Fruit fly (Drosophila melanogaster): Measurements from ENCODE around the gene EAChm.

EAChm gene

DNA sequence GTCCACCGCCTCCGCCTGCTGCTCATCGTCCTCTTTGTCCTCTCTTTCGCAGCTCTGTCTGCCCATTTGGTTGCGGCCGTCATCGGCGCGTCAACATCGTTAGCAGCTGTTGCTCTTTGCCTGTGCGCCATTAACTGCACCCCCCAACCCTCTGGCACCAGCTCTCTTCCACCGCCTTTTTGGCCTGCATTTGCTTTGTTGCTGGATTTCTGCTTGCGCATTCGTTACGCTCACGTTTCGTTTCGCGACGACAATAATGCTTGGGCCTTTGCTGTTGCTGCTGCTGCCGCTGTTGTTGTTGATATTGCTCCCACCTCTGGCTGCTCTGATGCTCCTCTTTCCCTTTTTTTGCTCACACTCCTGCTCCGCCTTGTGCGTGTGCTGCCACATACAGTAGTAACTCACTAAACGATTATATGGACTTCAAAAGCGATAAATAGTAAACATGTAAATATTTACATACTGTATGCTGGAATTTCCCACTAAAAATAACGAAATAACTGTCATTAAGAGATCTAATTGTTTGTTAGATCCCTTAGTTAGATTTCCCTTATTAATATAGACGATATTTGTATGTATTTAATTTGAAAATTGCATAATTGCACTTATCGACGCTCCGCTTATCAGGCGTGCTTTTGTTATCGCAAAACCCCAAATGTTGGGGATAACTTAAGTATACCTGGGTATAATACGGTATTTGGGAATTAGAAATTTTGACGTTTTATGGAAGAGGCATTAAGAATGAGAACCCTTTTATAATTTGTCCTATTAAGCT lies 47.2 kb downstream of the EAChm start:
- TF ChIP-seq sv (GFP tag; optimal IDR thresholded peaks at IDR 0.05) (no peak), sage (GFP tag; optimal IDR thresholded peaks at IDR 0.05) (no peak), OdsH (GFP tag; optimal IDR thresholded peaks at IDR 0.05) (no peak), CrebA (GFP tag; optimal IDR thresholded peaks at IDR 0.05; ENCODE audit: borderline replicate concordance) (no peak), Vsx2 (GFP tag; optimal IDR thresholded peaks at IDR 0.05; ENCODE audit: partially characterized antibody) (no peak), usp (GFP tag; optimal IDR thresholded peaks at IDR 0.05) (no peak), dmrt93B (GFP tag; optimal IDR thresholded peaks at IDR 0.05) (peak; percentile 15), Jra (GFP tag; optimal IDR thresholded peaks at IDR 0.05) (peak; percentile 2), dsf (GFP tag; optimal IDR thresholded peaks at IDR 0.05; ENCODE audit: borderline replicate concordance) (no peak), Abd-B (GFP tag; optimal IDR thresholded peaks at IDR 0.05) (no peak), br (GFP tag; optimal IDR thresholded peaks at IDR 0.05) (no peak), dl (GFP tag; optimal IDR thresholded peaks at IDR 0.05; ENCODE audit: insufficient read depth in 1 of 2, partially characterized antibody in 2 of 2) (no peak), Dfd (GFP tag; optimal IDR thresholded peaks at IDR 0.05) (no peak), fru (GFP tag; optimal IDR thresholded peaks at IDR 0.05) (peak; percentile 60), Hr78 (GFP tag; optimal IDR thresholded peaks at IDR 0.05) (no peak), Hnf4 (GFP tag; optimal IDR thresholded peaks at IDR 0.05) (no peak), foxo (GFP tag; optimal IDR thresholded peaks at IDR 0.05) (peak in 1 of 2 experiments; percentile 25), h (GFP tag; optimal IDR thresholded peaks at IDR 0.05) (peak; percentile 46), Sp1 (GFP tag; optimal IDR thresholded peaks at IDR 0.05) (no peak), psq (GFP tag; optimal IDR thresholded peaks at IDR 0.05) (peak; percentile 97), pan (optimal IDR thresholded peaks at IDR 0.05) (no peak), ey (GFP tag; optimal IDR thresholded peaks at IDR 0.05) (peak; percentile 38), HLH106 (tag; optimal IDR thresholded peaks at IDR 0.05) (peak; percentile 42), Dif (GFP tag; optimal IDR thresholded peaks at IDR 0.05; ENCODE audit: partially characterized antibody) (peak; percentile 70), CG9705 (GFP tag; optimal IDR thresholded peaks at IDR 0.05) (no peak), woc (GFP tag; optimal IDR thresholded peaks at IDR 0.05) (peak; percentile 68), Hr83 (GFP tag; optimal IDR thresholded peaks at IDR 0.05; ENCODE audit: poor library complexity, severe bottlenecking) (peak; percentile 16), GATAd (GFP tag; optimal IDR thresholded peaks at IDR 0.05) (no peak), jim (GFP tag; optimal IDR thresholded peaks at IDR 0.05) (no peak), Rel (GFP tag; optimal IDR thresholded peaks at IDR 0.05) (no peak), Rel (tag; optimal IDR thresholded peaks at IDR 0.05) (peak; percentile 20), Myc (optimal IDR thresholded peaks at IDR 0.05) (no peak), brk (GFP tag; optimal IDR thresholded peaks at IDR 0.05) (peak; percentile 46), rgr (GFP tag; optimal IDR thresholded peaks at IDR 0.05) (no peak), Mio (GFP tag; optimal IDR thresholded peaks at IDR 0.05) (no peak), CG32264 (GFP tag; optimal IDR thresholded peaks at IDR 0.05) (no peak)

DNA sequence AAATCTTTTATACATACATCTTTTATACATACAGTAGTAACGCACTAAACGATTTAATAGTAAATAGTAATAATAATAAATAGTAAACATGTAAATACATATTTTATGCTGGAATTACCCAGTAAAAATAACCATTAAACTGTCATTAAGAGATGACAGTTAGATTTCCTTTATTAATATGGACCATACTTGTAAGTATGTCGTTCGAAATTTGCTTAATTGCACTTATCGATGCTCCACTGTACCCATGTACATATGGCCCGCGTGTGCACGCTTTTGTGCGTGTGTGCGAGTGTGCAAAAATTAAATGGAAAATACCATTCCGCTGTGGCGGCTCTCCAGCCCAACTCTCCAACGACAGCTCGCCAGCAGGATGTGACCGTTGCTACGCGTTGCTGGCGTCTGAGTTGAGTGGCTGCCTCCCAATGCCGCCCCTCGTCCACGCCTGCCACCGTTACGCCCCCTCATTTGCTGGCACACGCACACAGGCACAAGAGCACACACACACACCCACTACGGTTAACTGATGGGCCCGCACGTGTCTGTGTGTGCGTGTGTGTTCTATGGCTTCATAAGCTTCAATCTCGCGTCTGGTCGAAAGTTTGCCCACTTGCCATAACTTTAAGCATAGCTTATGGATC lies 48.2 kb downstream of the EAChm start:
- TF ChIP-seq CG32264 (GFP tag; optimal IDR thresholded peaks at IDR 0.05) (no peak), dl (GFP tag; optimal IDR thresholded peaks at IDR 0.05; ENCODE audit: insufficient read depth in 1 of 2, partially characterized antibody in 2 of 2) (no peak), Sp1 (GFP tag; optimal IDR thresholded peaks at IDR 0.05) (no peak), foxo (GFP tag; optimal IDR thresholded peaks at IDR 0.05) (peak in 1 of 2 experiments; percentile 4), CG9705 (GFP tag; optimal IDR thresholded peaks at IDR 0.05) (no peak), Myc (optimal IDR thresholded peaks at IDR 0.05) (no peak), Abd-B (GFP tag; optimal IDR thresholded peaks at IDR 0.05) (no peak), Hnf4 (GFP tag; optimal IDR thresholded peaks at IDR 0.05) (no peak), Dfd (GFP tag; optimal IDR thresholded peaks at IDR 0.05) (no peak), br (GFP tag; optimal IDR thresholded peaks at IDR 0.05) (no peak), Hr83 (GFP tag; optimal IDR thresholded peaks at IDR 0.05; ENCODE audit: poor library complexity, severe bottlenecking) (no peak), fru (GFP tag; optimal IDR thresholded peaks at IDR 0.05) (no peak), ey (GFP tag; optimal IDR thresholded peaks at IDR 0.05) (no peak), jim (GFP tag; optimal IDR thresholded peaks at IDR 0.05) (no peak), rgr (GFP tag; optimal IDR thresholded peaks at IDR 0.05) (no peak), Dif (GFP tag; optimal IDR thresholded peaks at IDR 0.05; ENCODE audit: partially characterized antibody) (no peak), N (GFP tag; optimal IDR thresholded peaks at IDR 0.05) (no peak), Jra (GFP tag; optimal IDR thresholded peaks at IDR 0.05) (no peak), Rel (GFP tag; optimal IDR thresholded peaks at IDR 0.05) (no peak), Rel (tag; optimal IDR thresholded peaks at IDR 0.05) (no peak), HLH106 (tag; optimal IDR thresholded peaks at IDR 0.05) (peak; percentile 40), brk (GFP tag; optimal IDR thresholded peaks at IDR 0.05) (no peak), h (GFP tag; optimal IDR thresholded peaks at IDR 0.05) (peak; percentile 26), dmrt93B (GFP tag; optimal IDR thresholded peaks at IDR 0.05) (no peak), pan (optimal IDR thresholded peaks at IDR 0.05) (no peak), usp (GFP tag; optimal IDR thresholded peaks at IDR 0.05) (no peak), psq (GFP tag; optimal IDR thresholded peaks at IDR 0.05) (peak; percentile 17), sage (GFP tag; optimal IDR thresholded peaks at IDR 0.05) (no peak), sv (GFP tag; optimal IDR thresholded peaks at IDR 0.05) (no peak), CrebA (GFP tag; optimal IDR thresholded peaks at IDR 0.05; ENCODE audit: borderline replicate concordance) (no peak), lola (GFP tag; optimal IDR thresholded peaks at IDR 0.05) (no peak), Hr78 (GFP tag; optimal IDR thresholded peaks at IDR 0.05) (no peak), woc (GFP tag; optimal IDR thresholded peaks at IDR 0.05) (peak; percentile 39)

Measured in whole organism, wandering third instar larva.